Fruit fly (Drosophila melanogaster): ENCODE measurements around the gene Hsp67Bc.

The Hsp67Bc gene

dm6 chr3L:9349314-9349733 is 23.0 kb downstream of the Hsp67Bc start, which contains the start of gene PGRP-LF (continued):
- TF ChIP-seq CG8290 (GFP tag; optimal IDR thresholded peaks at IDR 0.05) (no peak), CG8290 (tag; optimal IDR thresholded peaks at IDR 0.05) (peak in 1 of 2 experiments; percentile 46), CG7928 (GFP tag; optimal IDR thresholded peaks at IDR 0.05) (no peak), CG2116 (GFP tag; optimal IDR thresholded peaks at IDR 0.05) (no peak), Meics (GFP tag; optimal IDR thresholded peaks at IDR 0.05) (peak; percentile 11), Atf6 (GFP tag; IDR thresholded peaks at IDR 0.05) (no peak; the same call in 1 of the 2 replicates), Xbp1 (GFP tag; optimal IDR thresholded peaks at IDR 0.05) (peak; percentile 25), ATbp (GFP tag; optimal IDR thresholded peaks at IDR 0.05) (no peak), CG1792 (GFP tag; optimal IDR thresholded peaks at IDR 0.05) (no peak), CG31388 (GFP tag; optimal IDR thresholded peaks at IDR 0.05) (no peak), az2 (GFP tag; optimal IDR thresholded peaks at IDR 0.05) (no peak), lola (GFP tag; optimal IDR thresholded peaks at IDR 0.05) (no peak), dimm (GFP tag; IDR thresholded peaks at IDR 0.05) (no peak), otp (GFP tag; IDR thresholded peaks at IDR 0.05) (no peak), E2f2 (GFP tag; IDR thresholded peaks at IDR 0.05) (no peak; the same call in 1 of the 2 replicates), CG33557 (GFP tag; optimal IDR thresholded peaks at IDR 0.05) (no peak), CG1603 (tag; optimal IDR thresholded peaks at IDR 0.05) (no peak), NFAT (GFP tag; IDR thresholded peaks at IDR 0.05) (peak; percentile 21; the same call in 1 of the 2 replicates), sim (GFP tag; IDR thresholded peaks at IDR 0.05) (no peak), maf-S (GFP tag; optimal IDR thresholded peaks at IDR 0.05) (no peak), E2f1 (GFP tag; IDR thresholded peaks at IDR 0.05) (no peak), Nf-YB (GFP tag; optimal IDR thresholded peaks at IDR 0.05) (peak; percentile 58), Ptx1 (GFP tag; IDR thresholded peaks at IDR 0.05) (no peak), org-1 (GFP tag; optimal IDR thresholded peaks at IDR 0.05) (no peak), CG7745 (tag; optimal IDR thresholded peaks at IDR 0.05) (no peak), lov (optimal IDR thresholded peaks at IDR 0.05) (no peak), lov (GFP tag; IDR thresholded peaks at IDR 0.05) (no peak), eve (GFP tag; optimal IDR thresholded peaks at IDR 0.05) (no peak), dati (GFP tag; IDR thresholded peaks at IDR 0.05) (no peak), CG2712 (tag; optimal IDR thresholded peaks at IDR 0.05) (no peak), CG18476 (GFP tag; optimal IDR thresholded peaks at IDR 0.05) (no peak), CG11695 (GFP tag; IDR thresholded peaks at IDR 0.05) (no peak), CG8388 (GFP tag; optimal IDR thresholded peaks at IDR 0.05) (no peak), NK7.1 (GFP tag; optimal IDR thresholded peaks at IDR 0.05) (no peak), bigmax (GFP tag; optimal IDR thresholded peaks at IDR 0.05) (no peak), pho (GFP tag; optimal IDR thresholded peaks at IDR 0.05) (peak; percentile 5), CG6765 (GFP tag; optimal IDR thresholded peaks at IDR 0.05) (no peak), CG12659 (GFP tag; optimal IDR thresholded peaks at IDR 0.05) (peak; percentile 16), z (GFP tag; IDR thresholded peaks at IDR 0.05) (no peak), Elba2 (GFP tag; optimal IDR thresholded peaks at IDR 0.05) (no peak), ci (GFP tag; IDR thresholded peaks at IDR 0.05) (peak; percentile 42; the same call in 2 of the 3 replicates), CG13424 (tag; optimal IDR thresholded peaks at IDR 0.05) (no peak), chif (GFP tag; optimal IDR thresholded peaks at IDR 0.05) (no peak), CG12104 (GFP tag; optimal IDR thresholded peaks at IDR 0.05) (no peak), Antp (GFP tag; optimal IDR thresholded peaks at IDR 0.05) (no peak), sr (GFP tag; IDR thresholded peaks at IDR 0.05) (peak; percentile 87), CG17802 (tag; optimal IDR thresholded peaks at IDR 0.05) (no peak), MBD-R2 (GFP tag; IDR thresholded peaks at IDR 0.05) (peak; percentile 9; the same call in 1 of the 2 replicates), CG17912 (GFP tag; optimal IDR thresholded peaks at IDR 0.05) (no peak), grau (tag; optimal IDR thresholded peaks at IDR 0.05) (peak; percentile 30), pum (GFP tag; optimal IDR thresholded peaks at IDR 0.05) (no peak), C15 (GFP tag; IDR thresholded peaks at IDR 0.05) (no peak), CG11560 (tag; IDR thresholded peaks at IDR 0.05) (no peak)

Data from whole organism, embryonic.